Fruit fly (Drosophila melanogaster): Measurements from ENCODE around the gene eff.

eff gene

dm6 chr3R:14728713-14729685, 12.1 kb downstream of the eff start (continued):
- TF ChIP-seq gsb-n (tag; optimal IDR thresholded peaks at IDR 0.05) (no peak), HHEX (GFP tag; optimal IDR thresholded peaks at IDR 0.05) (peak; percentile 18), Spps (tag; optimal IDR thresholded peaks at IDR 0.05) (no peak), CG10979 (tag; optimal IDR thresholded peaks at IDR 0.05) (peak; percentile 44), ro (GFP tag; IDR thresholded peaks at IDR 0.05) (no peak), hb (GFP tag; IDR thresholded peaks at IDR 0.05; ENCODE audit: partially characterized antibody) (no peak), ftz-f1 (GFP tag; optimal IDR thresholded peaks at IDR 0.05) (no peak), sisA (GFP tag; IDR thresholded peaks at IDR 0.05) (peak; percentile 50), slp2 (GFP tag; optimal IDR thresholded peaks at IDR 0.05) (no peak), mirr (GFP tag; optimal IDR thresholded peaks at IDR 0.05) (no peak), zen2 (GFP tag; IDR thresholded peaks at IDR 0.05; ENCODE audit: partially characterized antibody) (no peak)

- TF ChIP-seq ERR (GFP tag; optimal IDR thresholded peaks at IDR 0.05) (no peak), CG8478 (optimal IDR thresholded peaks at IDR 0.05) (no peak), run (tag; optimal IDR thresholded peaks at IDR 0.05) (no peak), NFAT (GFP tag; IDR thresholded peaks at IDR 0.05) (no peak), Myb (GFP tag; optimal IDR thresholded peaks at IDR 0.05) (peak; percentile 76), eve (GFP tag; optimal IDR thresholded peaks at IDR 0.05) (peak in 1 of 2 experiments; percentile 73), CG11085 (GFP tag; IDR thresholded peaks at IDR 0.05) (no peak), Lhr (GFP tag; optimal IDR thresholded peaks at IDR 0.05) (peak; percentile 40), Atf-2 (GFP tag; optimal IDR thresholded peaks at IDR 0.05) (no peak), CHES-1-like (GFP tag; optimal IDR thresholded peaks at IDR 0.05) (no peak), Oaz (GFP tag; IDR thresholded peaks at IDR 0.05) (no peak), CG2120 (GFP tag; optimal IDR thresholded peaks at IDR 0.05) (no peak), dati (GFP tag; IDR thresholded peaks at IDR 0.05) (no peak), Dfd (GFP tag; optimal IDR thresholded peaks at IDR 0.05) (no peak), CG17186 (GFP tag; optimal IDR thresholded peaks at IDR 0.05) (peak; percentile 3), CoRest (tag; optimal IDR thresholded peaks at IDR 0.05) (no peak), Dp (GFP tag; optimal IDR thresholded peaks at IDR 0.05) (peak; percentile 12), NK7.1 (GFP tag; optimal IDR thresholded peaks at IDR 0.05) (no peak), Scr (GFP tag; IDR thresholded peaks at IDR 0.05; ENCODE audit: partially characterized antibody) (no peak), amos (GFP tag; IDR thresholded peaks at IDR 0.05; ENCODE audit: partially characterized antibody) (no peak), CG7357 (GFP tag; IDR thresholded peaks at IDR 0.05) (no peak), Nf-YC (tag; optimal IDR thresholded peaks at IDR 0.05) (no peak), HLH54F (GFP tag; optimal IDR thresholded peaks at IDR 0.05) (no peak), CrebB (tag; optimal IDR thresholded peaks at IDR 0.05) (no peak), CG17359 (tag; optimal IDR thresholded peaks at IDR 0.05) (peak; percentile 86), CG9797 (GFP tag; optimal IDR thresholded peaks at IDR 0.05) (peak; percentile 26)
These were observed 16.6 kb downstream of the eff start for dm6 chr3R:14724501-14724859.

Data from whole organism, embryonic.